Worm (Caenorhabditis elegans) whole organism, young adult: ENCODE results near the gene T06E8.2.

Experiments used
- bed-2 ChIP-seq: fragments of 200-800 bp; sonication (Bioruptor generic); IDR thresholded peaks from 2 replicates; pipeline ENCODE4 v1.3.6; 2022; ENCODE audit warnings: missing genetic modification reagents, missing genetic modification characterization, missing compliant biosample characterization
- ccch-3 ChIP-seq: fragments of 200-800 bp; sonication (Bioruptor generic); optimal IDR thresholded peaks from 2 replicates; lab custom pipeline; 2018; ENCODE audit warnings: mild to moderate bottlenecking, missing genetic modification characterization, missing compliant biosample characterization
- madf-3 ChIP-seq: fragments of 200-800 bp; sonication (Bioruptor generic); IDR thresholded peaks from 2 replicates; pipeline ENCODE4 v1.3.6; 2022; ENCODE audit warnings: missing genetic modification reagents, missing genetic modification characterization, missing compliant biosample characterization
- madf-8 ChIP-seq: fragments of 200-800 bp; sonication (Bioruptor generic); conservative IDR thresholded peaks from 2 replicates; pipeline ENCODE4 v1.3.6; 2022; ENCODE audit warnings: missing genetic modification reagents, missing genetic modification characterization, missing compliant biosample characterization
- nhr-120 ChIP-seq: fragments of 200-800 bp; sonication (Bioruptor generic); IDR thresholded peaks from 2 replicates; pipeline ENCODE4 v1.3.6; 2022; ENCODE audit warnings: missing genetic modification characterization, missing compliant biosample characterization
- pbrm-1 ChIP-seq: fragments of 200-800 bp; sonication (Bioruptor generic); IDR thresholded peaks from 2 replicates; pipeline ENCODE4 v1.3.6; 2022; ENCODE audit warnings: missing genetic modification reagents, missing genetic modification characterization, missing compliant biosample characterization
- pha-4 ChIP-seq: fragments of 150-350 bp; sonication (generic microtip); optimal IDR thresholded peaks from 2 replicates; lab custom pipeline; 2014; ENCODE audit warnings: missing biosample characterization, missing genetic modification reagents, missing genetic modification characterization
- sdz-38 ChIP-seq: sonication (generic microtip); optimal IDR thresholded peaks from 2 replicates; lab custom pipeline; 2016; ENCODE audit warnings: missing genotype, missing genetic modification characterization, missing compliant biosample characterization
- unc-62 ChIP-seq: fragments of 150-350 bp; optimal IDR thresholded peaks from 2 replicates; lab custom pipeline; 2014; ENCODE audit warnings: missing biosample characterization, missing genetic modification reagents, missing genetic modification characterization
- xnd-1 ChIP-seq: sonication (generic microtip); optimal IDR thresholded peaks from 2 replicates; lab custom pipeline; 2016; ENCODE audit warnings: missing genotype, missing genetic modification reagents, missing genetic modification characterization, missing compliant biosample characterization

- TF ChIP-seq bed-2 (no peak), madf-3 (GFP tag; lab: Robert Waterston, UW) (no peak), nhr-120 (GFP tag; lab: Robert Waterston, UW) (no peak), unc-62 (GFP tag; lab: Kevin White, UChicago) (no peak), xnd-1 (tag; lab: Kevin White, UChicago) (no peak), sdz-38 (tag; lab: Kevin White, UChicago) (no peak), pha-4 (tag; lab: Kevin White, UChicago) (no peak), ccch-3 (GFP tag; lab: Kevin White, UChicago) (no peak), madf-8 (GFP tag; lab: Robert Waterston, UW) (no peak), pbrm-1 (no peak)
These were observed 45.4 kb upstream of the T06E8.2 start, which contains the start of gene nhr-205 for ce11 chrV:10081636-10082035.
